Fruit fly (Drosophila melanogaster): ENCODE data around the gene Dhc1.

- no peak for TF ChIP-seq HLH4C (GFP tag; IDR thresholded peaks at IDR 0.05; ENCODE audit: partially characterized antibody)
- no peak for TF ChIP-seq ci (GFP tag; IDR thresholded peaks at IDR 0.05)
- TF ChIP-seq lab (GFP tag; optimal IDR thresholded peaks at IDR 0.05) = no peak
- no peak for TF ChIP-seq CG7556 (GFP tag; optimal IDR thresholded peaks at IDR 0.05)
- no peak for TF ChIP-seq wek (GFP tag; optimal IDR thresholded peaks at IDR 0.05)
- no peak for TF ChIP-seq CG11093 (GFP tag; IDR thresholded peaks at IDR 0.05)
- TF ChIP-seq CG7745 (tag; optimal IDR thresholded peaks at IDR 0.05) = no peak
- no peak for TF ChIP-seq maf-S (GFP tag; optimal IDR thresholded peaks at IDR 0.05)
- no peak for TF ChIP-seq CG10565 (GFP tag; optimal IDR thresholded peaks at IDR 0.05)
- TF ChIP-seq B-H1 (GFP tag; IDR thresholded peaks at IDR 0.05) = no peak
- no peak for TF ChIP-seq Ada2b (GFP tag; IDR thresholded peaks at IDR 0.05)
These were observed 35.8 kb upstream of the Dhc1 start for dm6 chr3R:9710228-9710627.
